Worm (Caenorhabditis elegans) whole organism, L3 larva: ENCODE measurements around the gene T19H5.7.

Experiments
- ZK546.5 ChIP-seq: sonication (generic microtip); optimal IDR thresholded peaks from 2 replicates; lab custom pipeline; 2017; ENCODE audit warnings: missing biosample characterization, missing genetic modification characterization
- aly-2 ChIP-seq: fragments of 150-350 bp; optimal IDR thresholded peaks from 2 replicates; lab custom pipeline; 2014; ENCODE audit warnings: missing biosample characterization, missing genetic modification characterization
- ama-1 ChIP-seq: fragments of 150-350 bp; optimal IDR thresholded peaks from 2 replicates; lab custom pipeline; 2018
- daf-12 ChIP-seq: fragments of 150-350 bp; optimal IDR thresholded peaks from 2 replicates; lab custom pipeline; 2014; ENCODE audit warnings: missing biosample characterization, missing genetic modification reagents, missing genetic modification characterization
- egl-27 ChIP-seq: sonication (generic microtip); optimal IDR thresholded peaks from 4 replicates; lab custom pipeline; 2017; ENCODE audit warnings: missing biosample characterization, missing genetic modification reagents, missing genetic modification characterization
- egl-5 ChIP-seq: fragments of 150-350 bp; optimal IDR thresholded peaks from 2 replicates; lab custom pipeline; 2017; ENCODE audit warnings: missing biosample characterization, missing genetic modification reagents, missing genetic modification characterization, inconsistent platforms
- fos-1 ChIP-seq: fragments of 150-350 bp; optimal IDR thresholded peaks from 2 replicates; lab custom pipeline; 2014; ENCODE audit warnings: missing biosample characterization, missing genetic modification characterization
- hmg-11 ChIP-seq: sonication (generic microtip); optimal IDR thresholded peaks from 2 replicates; lab custom pipeline; 2016; ENCODE audit warnings: missing genetic modification characterization, missing compliant biosample characterization
- nhr-11 ChIP-seq: fragments of 150-350 bp; optimal IDR thresholded peaks from 2 replicates; lab custom pipeline; 2014; ENCODE audit warnings: missing biosample characterization, missing genetic modification characterization
- zag-1 ChIP-seq: fragments of 150-350 bp; optimal IDR thresholded peaks from 2 replicates; lab custom pipeline; 2014; ENCODE audit warnings: missing biosample characterization, missing genetic modification characterization

ce11 chrII:9468414-9468813, 11.5 kb downstream of the T19H5.7 start, which contains the start of gene chil-23:
- TF ChIP-seq egl-5 (tag; lab: Kevin White, UChicago) (no peak), aly-2 (no peak), hmg-11 (tag; lab: Kevin White, UChicago) (no peak), zag-1 (tag; lab: Kevin White, UChicago) (no peak), nhr-11 (tag; lab: Kevin White, UChicago) (no peak), daf-12 (no peak), ama-1 (lab: Kevin White, UChicago) (no peak), egl-27 (no peak), fos-1 (tag; lab: Kevin White, UChicago) (no peak), ZK546.5 (tag; lab: Kevin White, UChicago) (no peak)
